Fruit fly (Drosophila melanogaster) whole organism, prepupa: ENCODE measurements around the gene CG11672.

Experiments used
- CG3032 ChIP-seq: fragments of 200-800 bp; optimal IDR thresholded peaks from 2 replicates; lab custom pipeline; 2019; ENCODE audit warnings: missing biosample characterization, mild to moderate bottlenecking, missing genetic modification characterization, moderate library complexity
- CG34406 ChIP-seq: fragments of 200-800 bp; sonication (Bioruptor generic); optimal IDR thresholded peaks from 3 replicates; lab custom pipeline; 2016; ENCODE audit warnings: missing biosample characterization, missing genetic modification characterization

dm6 chr3R:8287697-8288096, 2.7 kb downstream of the CG11672 start, which contains the start of gene Nazo:
- TF ChIP-seq CG34406 (GFP tag; lab: Kevin White, UChicago): no peak
- TF ChIP-seq CG3032 (tag; lab: Kevin White, UChicago): no peak
